Worm (Caenorhabditis elegans) whole organism, L3 larva: ENCODE measurements around the gene T24C4.2.

Experiments
- ZK546.5 ChIP-seq: sonication (generic microtip); optimal IDR thresholded peaks from 2 replicates; lab custom pipeline; 2017; ENCODE audit warnings: missing biosample characterization, missing genetic modification characterization
- egl-27 ChIP-seq: sonication (generic microtip); optimal IDR thresholded peaks from 4 replicates; lab custom pipeline; 2017; ENCODE audit warnings: missing biosample characterization, missing genetic modification reagents, missing genetic modification characterization
- fos-1 ChIP-seq: fragments of 150-350 bp; optimal IDR thresholded peaks from 2 replicates; lab custom pipeline; 2014; ENCODE audit warnings: missing biosample characterization, missing genetic modification characterization
- pha-4 ChIP-seq: fragments of 150-350 bp; optimal IDR thresholded peaks from 2 replicates; lab custom pipeline; 2014; ENCODE audit warnings: missing biosample characterization, missing genetic modification reagents, missing genetic modification characterization
- pqm-1 ChIP-seq: fragments of 150-350 bp; optimal IDR thresholded peaks from 2 replicates; lab custom pipeline; 2017; ENCODE audit warnings: missing biosample characterization, missing genetic modification characterization, inconsistent platforms
- zag-1 ChIP-seq: fragments of 150-350 bp; optimal IDR thresholded peaks from 2 replicates; lab custom pipeline; 2014; ENCODE audit warnings: missing biosample characterization, missing genetic modification characterization
- ztf-11 ChIP-seq: fragments of 150-350 bp; optimal IDR thresholded peaks from 2 replicates; lab custom pipeline; 2014; ENCODE audit warnings: missing biosample characterization, missing genetic modification characterization

ce11 chrIII:901148-901547, 31.4 kb upstream of the T24C4.2 start, which contains the start of gene sucl-2:
- no peak for TF ChIP-seq pqm-1 (tag; lab: Kevin White, UChicago)
- TF ChIP-seq ZK546.5 (tag; lab: Kevin White, UChicago) = no peak
- TF ChIP-seq egl-27 (tag; lab: Kevin White, UChicago) = no peak
- TF ChIP-seq fos-1 (tag; lab: Kevin White, UChicago) = no peak
- no peak for TF ChIP-seq zag-1
- no peak for TF ChIP-seq ztf-11
- no peak for TF ChIP-seq pha-4
